Worm (Caenorhabditis elegans): ENCODE measurements around the gene F47D12.3.

F47D12.3 gene

DNA sequence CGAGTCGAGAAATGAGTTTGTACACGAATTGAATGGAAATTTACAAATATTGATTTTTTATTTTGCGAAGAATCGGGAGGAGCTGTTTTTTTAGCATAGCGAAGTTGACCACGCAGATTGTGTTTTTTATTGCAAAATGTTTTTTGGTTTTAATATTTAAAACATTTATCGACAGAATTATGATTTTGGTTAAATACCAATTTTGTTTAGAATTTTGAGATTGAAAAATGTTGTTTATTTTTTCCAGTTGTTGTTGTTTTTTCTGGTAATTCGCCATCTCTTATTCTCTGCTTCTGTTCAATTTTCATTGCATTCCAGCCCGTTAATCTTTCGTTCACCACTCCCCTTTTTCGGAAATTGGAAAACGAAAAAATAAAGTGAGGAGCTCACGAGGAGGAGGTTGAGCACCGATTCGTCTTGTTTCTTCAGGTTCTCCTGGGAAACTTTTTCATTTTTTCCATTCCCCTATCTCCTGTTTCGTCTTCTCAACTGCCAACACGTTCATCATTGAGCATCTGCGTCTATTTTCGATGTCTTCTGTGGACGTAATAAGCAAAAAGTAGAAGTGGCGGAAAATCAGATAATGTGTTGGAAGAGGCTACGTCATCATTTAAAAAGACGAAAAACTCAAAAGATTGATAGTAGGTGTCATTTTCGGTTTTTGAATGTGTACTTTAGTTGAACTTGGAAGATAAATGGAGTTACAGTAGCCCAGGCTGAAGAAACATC lies 2.1 kb upstream of the F47D12.3 start, which contains the start of gene F47D12.7:
TSS of gene F47D12.7 (minus strand) at position 51 of the 729 bp plus-strand sequence.
- TF ChIP-seq sdc-2 (tag; optimal IDR thresholded peaks at IDR 0.05) (no peak), ztf-16 (tag; optimal IDR thresholded peaks at IDR 0.05) (no peak), tbx-7 (tag; optimal IDR thresholded peaks at IDR 0.05) (no peak), npax-4 (tag; optimal IDR thresholded peaks at IDR 0.05) (no peak), ceh-34 (tag; optimal IDR thresholded peaks at IDR 0.05) (no peak), pat-9 (tag; optimal IDR thresholded peaks at IDR 0.05) (no peak), unc-86 (tag; optimal IDR thresholded peaks at IDR 0.05) (no peak), ceh-14 (tag; optimal IDR thresholded peaks at IDR 0.05) (no peak), fkh-6 (tag; optimal IDR thresholded peaks at IDR 0.05) (no peak), nhr-11 (tag; optimal IDR thresholded peaks at IDR 0.05) (no peak), ceh-45 (GFP tag; IDR thresholded peaks at IDR 0.05) (no peak), pha-4 (tag; optimal IDR thresholded peaks at IDR 0.05) (no peak)

DNA sequence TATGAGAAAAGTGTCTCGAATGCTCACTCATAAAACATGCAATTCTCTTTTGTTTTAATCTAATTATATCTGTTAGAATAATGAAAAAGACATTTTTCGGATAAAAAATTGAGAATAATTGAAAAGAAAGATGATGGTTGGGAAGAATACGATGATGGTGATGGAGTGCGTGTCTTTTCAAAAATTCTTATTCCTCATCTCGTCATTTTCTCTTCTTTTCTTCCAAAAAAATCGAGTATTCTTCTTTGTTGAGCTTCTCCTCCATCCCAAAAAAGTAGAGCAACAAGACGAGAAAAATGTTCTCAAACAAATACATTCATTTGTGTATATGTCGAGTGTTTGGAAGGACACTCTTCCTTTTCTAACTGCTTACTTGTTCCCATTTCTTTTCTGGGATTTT lies 662 bp upstream of the F47D12.3 start:
- TF ChIP-seq odd-2 (tag; optimal IDR thresholded peaks at IDR 0.05) (no peak), C38D4.7 (GFP tag; optimal IDR thresholded peaks at IDR 0.05) (no peak), elt-2 (tag; optimal IDR thresholded peaks at IDR 0.05) (no peak), ztf-16 (tag; optimal IDR thresholded peaks at IDR 0.05) (no peak), pha-2 (tag; optimal IDR thresholded peaks at IDR 0.05) (no peak), lim-6 (tag; optimal IDR thresholded peaks at IDR 0.05) (no peak), hlh-8 (tag; optimal IDR thresholded peaks at IDR 0.05) (no peak), hlh-6 (tag; optimal IDR thresholded peaks at IDR 0.05) (no peak), ceh-2 (tag; optimal IDR thresholded peaks at IDR 0.05) (no peak), ceh-30 (tag; optimal IDR thresholded peaks at IDR 0.05) (no peak), F13H6.1 (tag; optimal IDR thresholded peaks at IDR 0.05) (no peak), ahr-1 (tag; optimal IDR thresholded peaks at IDR 0.05) (no peak), ceh-24 (tag; optimal IDR thresholded peaks at IDR 0.05) (no peak), npax-4 (tag; optimal IDR thresholded peaks at IDR 0.05) (no peak), nhr-11 (tag; optimal IDR thresholded peaks at IDR 0.05) (no peak), fkh-10 (GFP tag; optimal IDR thresholded peaks at IDR 0.05) (no peak), rnt-1 (tag; optimal IDR thresholded peaks at IDR 0.05) (no peak), mec-3 (tag; optimal IDR thresholded peaks at IDR 0.05; ENCODE audit: borderline replicate concordance) (no peak), pros-1 (tag; optimal IDR thresholded peaks at IDR 0.05) (no peak)

- TF ChIP-seq ets-4 (tag; optimal IDR thresholded peaks at IDR 0.05), result no peak
- TF ChIP-seq che-1 (tag; optimal IDR thresholded peaks at IDR 0.05), result no peak
Observed at ce11 chrIII:6300297-6300696, 2.0 kb downstream of the F47D12.3 start.

ce11 chrIII:6301685-6302084 lies 3.4 kb downstream of the F47D12.3 start:
- peak; percentile 23 for TF ChIP-seq nfya-1 (tag; optimal IDR thresholded peaks at IDR 0.05)

- TF ChIP-seq nfya-1 (tag; optimal IDR thresholded peaks at IDR 0.05) (peak; percentile 51), hlh-13 (GFP tag; optimal IDR thresholded peaks at IDR 0.05) (no peak), unc-55 (GFP tag; optimal IDR thresholded peaks at IDR 0.05) (peak; percentile 11), ceh-24 (tag; optimal IDR thresholded peaks at IDR 0.05) (no peak), C08G9.2 (tag; optimal IDR thresholded peaks at IDR 0.05) (no peak), K02D7.2 (tag; optimal IDR thresholded peaks at IDR 0.05) (no peak), elt-2 (tag; optimal IDR thresholded peaks at IDR 0.05) (peak; percentile 81), ceh-31 (tag; optimal IDR thresholded peaks at IDR 0.05) (peak; percentile 58), nhr-11 (tag; optimal IDR thresholded peaks at IDR 0.05) (no peak), K09A11.1 (tag; optimal IDR thresholded peaks at IDR 0.05; ENCODE audit: insufficient read depth) (no peak), fax-1 (tag; optimal IDR thresholded peaks at IDR 0.05) (no peak), hlh-15 (tag; optimal IDR thresholded peaks at IDR 0.05) (no peak), unc-42 (tag; optimal IDR thresholded peaks at IDR 0.05) (no peak), pqm-1 (tag; optimal IDR thresholded peaks at IDR 0.05) (no peak), sox-4 (tag; optimal IDR thresholded peaks at IDR 0.05) (no peak), ttx-3 (tag; optimal IDR thresholded peaks at IDR 0.05) (no peak), sox-2 (GFP tag; IDR thresholded peaks at IDR 0.05) (peak; percentile 25; the same call in 1 of the 2 replicates), ceh-18 (tag; optimal IDR thresholded peaks at IDR 0.05) (peak; percentile 46), mec-3 (tag; optimal IDR thresholded peaks at IDR 0.05; ENCODE audit: borderline replicate concordance) (no peak)
Observed at ce11 chrIII:6303114-6303647, 4.9 kb downstream of the F47D12.3 start, which contains the start of gene F47D12.9. Gene F47D12.9 (minus strand): TSS chrIII:6303380.

Measured in whole organism, late embryonic.